Worm (Caenorhabditis elegans) whole organism, L2 larva: ENCODE data around the gene sir-2.3.

Source experiments
- R02D3.7 ChIP-seq: fragments of 150-350 bp; optimal IDR thresholded peaks from 2 replicates; lab custom pipeline; 2014; ENCODE audit warnings: missing biosample characterization, missing genetic modification characterization
- egl-27 ChIP-seq: sonication (generic microtip); optimal IDR thresholded peaks from 3 replicates; lab custom pipeline; 2017; ENCODE audit warnings: missing biosample characterization, missing genetic modification reagents, missing genetic modification characterization
- lin-11 ChIP-seq: fragments of 150-350 bp; sonication (generic microtip); optimal IDR thresholded peaks from 2 replicates; lab custom pipeline; 2014; ENCODE audit warnings: missing biosample characterization, missing genetic modification characterization, inconsistent platforms, mixed read lengths
- lin-13 ChIP-seq: fragments of 150-350 bp; optimal IDR thresholded peaks from 2 replicates; lab custom pipeline; 2014; ENCODE audit warnings: missing biosample characterization, missing genetic modification reagents, missing genetic modification characterization
- lsy-2 ChIP-seq, 2 experiments: fragments of 150-350 bp in 1 of 2; sonication (generic microtip) in 1 of 2; optimal IDR thresholded peaks; 2 replicates each; lab custom pipeline; 2014 to 2017; ENCODE audit warnings: missing biosample characterization in 2 of 2, missing genetic modification characterization in 2 of 2
- nhr-12 ChIP-seq: fragments of 150-350 bp; optimal IDR thresholded peaks from 2 replicates; lab custom pipeline; 2014; ENCODE audit warnings: missing biosample characterization, missing genetic modification characterization
- nhr-237 ChIP-seq: fragments of 150-350 bp; optimal IDR thresholded peaks from 2 replicates; lab custom pipeline; 2014; ENCODE audit warnings: missing biosample characterization, missing genetic modification characterization
- nhr-25 ChIP-seq: fragments of 150-350 bp; sonication (generic microtip); optimal IDR thresholded peaks from 3 replicates; lab custom pipeline; 2014; ENCODE audit warnings: missing biosample characterization, missing genetic modification characterization
- nhr-77 ChIP-seq: fragments of 150-350 bp; optimal IDR thresholded peaks from 2 replicates; lab custom pipeline; 2014; ENCODE audit warnings: missing biosample characterization, missing genetic modification characterization
- snpc-4 ChIP-seq: fragments of 150-350 bp; optimal IDR thresholded peaks from 2 replicates; lab custom pipeline; 2014; ENCODE audit warnings: missing biosample characterization, missing genetic modification characterization

DNA sequence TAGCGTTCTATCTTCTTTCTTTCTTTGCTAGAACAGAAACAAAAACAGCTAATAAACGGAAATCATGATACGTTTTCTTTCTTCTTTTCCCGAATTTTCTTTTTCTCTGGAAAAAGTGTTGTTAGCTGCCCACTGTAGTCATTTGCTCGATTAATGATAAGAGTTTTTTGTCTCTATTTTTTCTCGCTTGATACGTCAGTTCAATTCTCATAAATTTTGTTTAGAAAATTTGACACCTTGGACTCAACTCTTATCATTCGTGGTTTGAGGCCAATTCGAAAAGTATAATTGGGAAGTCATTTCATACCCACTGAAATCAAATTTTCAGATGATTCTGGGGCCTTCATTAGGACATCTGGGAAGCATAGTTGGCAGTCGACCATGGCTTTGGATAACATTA is 10.4 kb downstream of the sir-2.3 start:
- TF ChIP-seq nhr-12 (tag; lab: Kevin White, UChicago): no peak
- TF ChIP-seq lsy-2 (tag; optimal IDR thresholded peaks at IDR 0.05; lab: Kevin White, UChicago): no peak
- no peak for TF ChIP-seq lin-11
- no peak for TF ChIP-seq lin-13 (GFP tag; lab: Kevin White, UChicago)
- no peak for TF ChIP-seq nhr-237 (tag; lab: Kevin White, UChicago)
- no peak for TF ChIP-seq R02D3.7 (tag; lab: Kevin White, UChicago)
- TF ChIP-seq egl-27 (tag; lab: Kevin White, UChicago): no peak
- no peak for TF ChIP-seq nhr-25 (tag; lab: Kevin White, UChicago)
- no peak for TF ChIP-seq nhr-77 (tag; lab: Kevin White, UChicago)
- no peak for TF ChIP-seq snpc-4 (tag; lab: Kevin White, UChicago)
